Fruit fly (Drosophila melanogaster): Measurements from ENCODE around the gene ERR.

Gene ERR

dm6 chr3L:8185263-8186227 lies 926 bp downstream of the ERR start (continued):
- TF ChIP-seq Pdp1 (GFP tag; optimal IDR thresholded peaks at IDR 0.05) (peak; percentile 60 to 97), ewg (GFP tag; optimal IDR thresholded peaks at IDR 0.05) (peak; percentile 32), HmgD (GFP tag; optimal IDR thresholded peaks at IDR 0.05) (peak; percentile 49), CG12155 (GFP tag; optimal IDR thresholded peaks at IDR 0.05) (peak; percentile 47), pros (GFP tag; optimal IDR thresholded peaks at IDR 0.05) (peak; percentile 9), hbn (GFP tag; IDR thresholded peaks at IDR 0.05; ENCODE audit: partially characterized antibody) (no peak), dm (GFP tag; optimal IDR thresholded peaks at IDR 0.05) (no peak), sug (tag; optimal IDR thresholded peaks at IDR 0.05) (peak; percentile 100), CG11723 (GFP tag; optimal IDR thresholded peaks at IDR 0.05) (no peak), Dp (GFP tag; optimal IDR thresholded peaks at IDR 0.05) (no peak), tin (GFP tag; optimal IDR thresholded peaks at IDR 0.05) (peak; percentile 28), Hr78 (GFP tag; optimal IDR thresholded peaks at IDR 0.05) (peak in 1 of 2 experiments; percentile 60), ac (GFP tag; optimal IDR thresholded peaks at IDR 0.05) (no peak), Hand (GFP tag; optimal IDR thresholded peaks at IDR 0.05) (no peak), CG10543 (GFP tag; optimal IDR thresholded peaks at IDR 0.05) (peak; percentile 92), dimm (GFP tag; IDR thresholded peaks at IDR 0.05) (no peak), CG10565 (GFP tag; optimal IDR thresholded peaks at IDR 0.05) (no peak), Fer2 (tag; optimal IDR thresholded peaks at IDR 0.05) (peak; percentile 18), CG2129 (GFP tag; IDR thresholded peaks at IDR 0.05; ENCODE audit: partially characterized antibody) (no peak), CG4730 (GFP tag; IDR thresholded peaks at IDR 0.05) (peak; percentile 42; the same call in 1 of the 2 replicates), E2f1 (GFP tag; IDR thresholded peaks at IDR 0.05) (peak; percentile 52), pita (GFP tag; optimal IDR thresholded peaks at IDR 0.05) (no peak), Doc3 (GFP tag; IDR thresholded peaks at IDR 0.05; ENCODE audit: partially characterized antibody) (no peak), emc (GFP tag; optimal IDR thresholded peaks at IDR 0.05) (no peak), CG11093 (GFP tag; IDR thresholded peaks at IDR 0.05) (no peak), CG17568 (GFP tag; optimal IDR thresholded peaks at IDR 0.05) (no peak), en (GFP tag; optimal IDR thresholded peaks at IDR 0.05) (no peak), toy (GFP tag; IDR thresholded peaks at IDR 0.05) (no peak), CG11560 (tag; IDR thresholded peaks at IDR 0.05) (no peak), kni (GFP tag; optimal IDR thresholded peaks at IDR 0.05) (no peak), BEAF-32 (GFP tag; optimal IDR thresholded peaks at IDR 0.05) (no peak), nmo (GFP tag; optimal IDR thresholded peaks at IDR 0.05) (peak; percentile 37), cato (GFP tag; optimal IDR thresholded peaks at IDR 0.05; ENCODE audit: borderline replicate concordance) (no peak), CG6854 (GFP tag; optimal IDR thresholded peaks at IDR 0.05) (peak; percentile 38), CG7928 (GFP tag; optimal IDR thresholded peaks at IDR 0.05) (no peak), btn (GFP tag; optimal IDR thresholded peaks at IDR 0.05) (peak; percentile 16), Doc2 (GFP tag; IDR thresholded peaks at IDR 0.05) (0 out of 2 replicates have a peak, but pooled peaks have one; percentile 32), dpn (GFP tag; optimal IDR thresholded peaks at IDR 0.05) (peak; percentile 38 to 48), tup (GFP tag; optimal IDR thresholded peaks at IDR 0.05) (peak; percentile 30), corto (GFP tag; optimal IDR thresholded peaks at IDR 0.05) (no peak), CoRest (tag; optimal IDR thresholded peaks at IDR 0.05) (peak; percentile 59), z (GFP tag; IDR thresholded peaks at IDR 0.05) (no peak), sob (GFP tag; IDR thresholded peaks at IDR 0.05) (peak; percentile 42; the same call in 1 of the 2 replicates), CG8478 (optimal IDR thresholded peaks at IDR 0.05) (no peak), Kr (GFP tag; optimal IDR thresholded peaks at IDR 0.05) (no peak), CG43689 (GFP tag; IDR thresholded peaks at IDR 0.05) (no peak), klu (GFP tag; IDR thresholded peaks at IDR 0.05) (0 out of 2 replicates have a peak, but pooled peaks have one; percentile 13), Sry-β (GFP tag; optimal IDR thresholded peaks at IDR 0.05) (no peak)

Measured in whole organism, embryonic.